Fruit fly (Drosophila melanogaster): ENCODE measurements around the gene Nup37.

dm6 chr3R:25295320-25296020, 48.0 kb downstream of the Nup37 start, which contains the start of gene CG31102:
- TF ChIP-seq CG6276 (GFP tag; optimal IDR thresholded peaks at IDR 0.05), result peak; percentile 21
- no peak for TF ChIP-seq CG32006 (GFP tag; optimal IDR thresholded peaks at IDR 0.05)
- TF ChIP-seq CG6854 (GFP tag; optimal IDR thresholded peaks at IDR 0.05), result no peak
- no peak for TF ChIP-seq CG11762 (GFP tag; optimal IDR thresholded peaks at IDR 0.05; ENCODE audit: insufficient read depth)
- no peak for TF ChIP-seq Eip75B (GFP tag; optimal IDR thresholded peaks at IDR 0.05)
- TF ChIP-seq Lpt (GFP tag; optimal IDR thresholded peaks at IDR 0.05), result no peak
- no peak for TF ChIP-seq topi (GFP tag; optimal IDR thresholded peaks at IDR 0.05)
- TF ChIP-seq CG1621 (tag; optimal IDR thresholded peaks at IDR 0.05), result no peak
- no peak for TF ChIP-seq fd85E (GFP tag; optimal IDR thresholded peaks at IDR 0.05)
- no peak for TF ChIP-seq CG16779 (tag; optimal IDR thresholded peaks at IDR 0.05)
- no peak for TF ChIP-seq Hr39 (GFP tag; optimal IDR thresholded peaks at IDR 0.05)
- no peak for TF ChIP-seq CG8632 (GFP tag; optimal IDR thresholded peaks at IDR 0.05)
- no peak for TF ChIP-seq lz (GFP tag; optimal IDR thresholded peaks at IDR 0.05)
